Worm (Caenorhabditis elegans): Measurements from ENCODE around the gene elo-7.

DNA sequence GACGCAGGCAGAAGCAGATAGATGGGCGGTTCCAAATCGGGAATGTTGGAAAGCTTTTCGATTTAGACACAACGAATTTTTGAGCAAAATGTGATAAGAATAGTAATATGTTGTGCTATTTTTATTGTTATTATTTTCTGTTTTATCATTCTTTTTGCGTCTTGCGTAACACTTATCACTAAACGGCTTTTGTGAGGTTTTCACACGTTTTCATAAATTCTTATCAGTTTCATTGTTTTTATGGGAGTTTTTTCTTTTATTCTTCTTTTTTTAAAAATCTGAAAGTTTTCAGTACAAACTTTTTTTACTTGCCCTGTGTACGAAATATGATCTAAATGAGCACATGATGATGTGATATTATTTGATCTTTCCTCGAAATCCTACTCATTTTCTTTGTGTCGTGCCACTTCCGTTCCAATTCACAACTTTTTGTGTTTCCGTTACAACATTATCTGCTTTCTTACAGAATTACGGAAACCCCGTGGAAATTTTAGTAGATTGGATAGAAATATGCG is 10.7 kb downstream of the elo-7 start, which contains the start of gene fbl-1:
- TF ChIP-seq W03F9.2 (tag; optimal IDR thresholded peaks at IDR 0.05) = no peak
- no peak for TF ChIP-seq dao-5 (tag; optimal IDR thresholded peaks at IDR 0.05)
- no peak for TF ChIP-seq him-1 (tag; optimal IDR thresholded peaks at IDR 0.05)
